Worm (Caenorhabditis elegans) whole organism, L4 larva: Measurements from ENCODE around the gene K08C7.7.
A peak's percentile ranks its signal among the peaks of the same experiment; 100 is the strongest.
"Not testable (repeated sequence)": the region's sequence is repeated elsewhere in the genome, so short reads cannot be mapped to it uniquely, and the experiment has no call there.

Source experiments
- D1046.2 ChIP-seq: fragments of 200-800 bp; sonication (Bioruptor generic); IDR thresholded peaks from 2 replicates; pipeline ENCODE4 v1.3.6; 2022; ENCODE audit warnings: missing genetic modification characterization, missing compliant biosample characterization
- F26F4.8 ChIP-seq: fragments of 200-800 bp; sonication (Bioruptor generic); conservative IDR thresholded peaks from 2 replicates; pipeline ENCODE4 v1.3.6; 2022; ENCODE audit warnings: missing genetic modification characterization, missing compliant biosample characterization
- F44E2.7 ChIP-seq: fragments of 200-800 bp; sonication (Bioruptor generic); IDR thresholded peaks from 2 replicates; pipeline ENCODE4 v2.1.2; 2022; ENCODE audit warnings: missing genetic modification characterization, missing compliant biosample characterization
- T26A8.4 ChIP-seq: fragments of 200-800 bp; sonication (Bioruptor generic); IDR thresholded peaks from 2 replicates; pipeline ENCODE4 v1.3.6; 2022; ENCODE audit warnings: missing genetic modification characterization, missing compliant biosample characterization
- Y105C5A.15 ChIP-seq: fragments of 200-800 bp; sonication (Bioruptor generic); IDR thresholded peaks from 2 replicates; pipeline ENCODE4 v1.3.6; 2022; ENCODE audit warnings: missing genetic modification characterization, missing compliant biosample characterization
- Y48G9A.11 ChIP-seq: fragments of 200-800 bp; sonication (Bioruptor generic); IDR thresholded peaks from 2 replicates; pipeline ENCODE4 v1.3.6; 2022; ENCODE audit warnings: missing genetic modification reagents, missing genetic modification characterization, missing compliant biosample characterization
- aha-1 ChIP-seq: fragments of 150-350 bp; peaks from one replicate; lab custom pipeline; 2014; ENCODE audit warnings: missing biosample characterization, missing genetic modification characterization
- arid-1 ChIP-seq: fragments of 200-800 bp; sonication (Bioruptor generic); conservative IDR thresholded peaks from 2 replicates; pipeline ENCODE4 v1.3.6; 2022; ENCODE audit warnings: missing genetic modification reagents, missing genetic modification characterization, missing compliant biosample characterization
- ceh-44 ChIP-seq: fragments of 200-800 bp; sonication (Bioruptor generic); IDR thresholded peaks from 2 replicates; pipeline ENCODE4 v1.3.6; 2022; ENCODE audit warnings: missing genetic modification reagents, missing genetic modification characterization, missing compliant biosample characterization
- ctbp-1 ChIP-seq: fragments of 200-800 bp; sonication (Bioruptor generic); IDR thresholded peaks from 2 replicates; pipeline ENCODE4 v1.3.6; 2022; ENCODE audit warnings: missing genetic modification reagents, missing genetic modification characterization, missing compliant biosample characterization
- daf-16 ChIP-seq, 3 experiments: sonication (generic microtip); optimal IDR thresholded peaks; 2 replicates each; lab custom pipeline; 2016 to 2017; ENCODE audit warnings: missing genetic modification characterization in 3 of 3, missing genetic modification reagents in 3 of 3, mild to moderate bottlenecking in 2 of 3, missing compliant biosample characterization in 2 of 3, missing biosample characterization in 1 of 3, moderate library complexity in 1 of 3
- dmd-6 ChIP-seq: fragments of 200-800 bp; sonication (Bioruptor generic); IDR thresholded peaks from 2 replicates; pipeline ENCODE4 v1.3.6; 2022; ENCODE audit warnings: missing genetic modification reagents, missing genetic modification characterization, missing compliant biosample characterization
- dmd-8 ChIP-seq: fragments of 200-800 bp; sonication (Bioruptor generic); IDR thresholded peaks from 2 replicates; pipeline ENCODE4 v1.3.6; 2022; ENCODE audit warnings: missing genetic modification characterization, missing compliant biosample characterization
- dve-1 ChIP-seq: sonication (generic microtip); optimal IDR thresholded peaks from 2 replicates; lab custom pipeline; 2017; ENCODE audit warnings: antibody characterized with exemption, mild to moderate bottlenecking, missing genetic modification characterization, missing compliant biosample characterization; ENCODE audit not compliant: insufficient read depth
- hlh-11 ChIP-seq: fragments of 200-800 bp; sonication (Bioruptor generic); optimal IDR thresholded peaks from 2 replicates; lab custom pipeline; 2018; ENCODE audit warnings: mild to moderate bottlenecking, missing genetic modification characterization, missing compliant biosample characterization
- lim-7 ChIP-seq: fragments of 200-800 bp; sonication (Bioruptor generic); IDR thresholded peaks from 2 replicates; pipeline ENCODE4 v1.3.6; 2022; ENCODE audit warnings: missing genetic modification characterization, missing compliant biosample characterization
- lin-1 ChIP-seq: fragments of 200-800 bp; sonication (Bioruptor generic); IDR thresholded peaks from 2 replicates; pipeline ENCODE4 v1.3.6; 2022; ENCODE audit warnings: missing genetic modification reagents, missing genetic modification characterization, missing compliant biosample characterization
- madf-5 ChIP-seq, 2 experiments: fragments of 200-800 bp; sonication (Bioruptor generic); IDR thresholded peaks; 2 replicates each; pipeline ENCODE4 v1.3.6; 2022; ENCODE audit warnings: missing compliant biosample characterization in 2 of 2, missing genetic modification characterization in 2 of 2
- madf-9 ChIP-seq: fragments of 200-800 bp; sonication (Bioruptor generic); conservative IDR thresholded peaks from 2 replicates; pipeline ENCODE4 v1.3.6; 2022; ENCODE audit warnings: missing genetic modification reagents, missing genetic modification characterization, missing compliant biosample characterization
- mdl-1 ChIP-seq, 2 experiments: fragments of 150-350 bp in 1 of 2; sonication (generic microtip) in 1 of 2; optimal IDR thresholded peaks; 2 replicates each; lab custom pipeline; 2014 to 2017; ENCODE audit warnings: missing biosample characterization in 2 of 2, missing genetic modification characterization in 2 of 2
- mdt-29 ChIP-seq: fragments of 200-800 bp; sonication (Bioruptor generic); IDR thresholded peaks from 2 replicates; pipeline ENCODE4 v1.3.6; 2022; ENCODE audit warnings: missing genetic modification reagents, missing genetic modification characterization, missing compliant biosample characterization
- mxl-2 ChIP-seq: fragments of 200-800 bp; sonication (Bioruptor generic); conservative IDR thresholded peaks from 2 replicates; pipeline ENCODE4 v1.3.6; 2022; ENCODE audit warnings: missing genetic modification reagents, missing genetic modification characterization, missing compliant biosample characterization
- nhr-102 ChIP-seq: sonication (generic microtip); optimal IDR thresholded peaks from 2 replicates; lab custom pipeline; 2016; ENCODE audit warnings: mild to moderate bottlenecking, missing genetic modification characterization, moderate library complexity, missing compliant biosample characterization
- nhr-237 ChIP-seq: sonication (generic microtip); optimal IDR thresholded peaks from 2 replicates; lab custom pipeline; 2017; ENCODE audit warnings: missing biosample characterization, missing genetic modification characterization
- nhr-28 ChIP-seq: fragments of 150-350 bp; optimal IDR thresholded peaks from 2 replicates; lab custom pipeline; 2014; ENCODE audit warnings: missing biosample characterization, missing genetic modification characterization
- nhr-41 ChIP-seq: fragments of 200-800 bp; sonication (Bioruptor generic); IDR thresholded peaks from 2 replicates; pipeline ENCODE4 v1.3.6; 2022; ENCODE audit warnings: missing genetic modification reagents, missing genetic modification characterization, missing compliant biosample characterization
- nhr-77 ChIP-seq: fragments of 150-350 bp; optimal IDR thresholded peaks from 2 replicates; lab custom pipeline; 2014; ENCODE audit warnings: missing biosample characterization, missing genetic modification characterization
- pha-4 ChIP-seq, 2 experiments: fragments of 150-350 bp in 1 of 2; fragments of 200-800 bp in 1 of 2; sonication (Bioruptor generic) in 1 of 2; IDR thresholded peaks in 1 of 2; optimal IDR thresholded peaks in 1 of 2; 2 replicates each; pipeline versions ENCODE4 v1.3.6 to Lab custom; 2014 to 2022; ENCODE audit warnings: missing genetic modification characterization in 2 of 2, missing genetic modification reagents in 2 of 2, missing biosample characterization in 1 of 2, missing compliant biosample characterization in 1 of 2
- php-3 ChIP-seq: fragments of 200-800 bp; sonication (Bioruptor generic); IDR thresholded peaks from 2 replicates; pipeline ENCODE4 v1.3.6; 2022; ENCODE audit warnings: missing genetic modification reagents, missing genetic modification characterization, missing compliant biosample characterization
- pqm-1 ChIP-seq: sonication (generic microtip); optimal IDR thresholded peaks from 2 replicates; lab custom pipeline; 2017; ENCODE audit warnings: missing biosample characterization, missing genetic modification characterization
- saeg-2 ChIP-seq: fragments of 200-800 bp; sonication (Bioruptor generic); IDR thresholded peaks from 2 replicates; pipeline ENCODE4 v1.3.6; 2022; ENCODE audit warnings: missing genetic modification reagents, missing genetic modification characterization, missing compliant biosample characterization
- sdz-12 ChIP-seq: fragments of 200-800 bp; sonication (Bioruptor generic); optimal IDR thresholded peaks from 2 replicates; lab custom pipeline; 2018; ENCODE audit warnings: mild to moderate bottlenecking, missing genetic modification characterization, missing compliant biosample characterization
- snpc-1.2 ChIP-seq: fragments of 200-800 bp; sonication (Bioruptor generic); IDR thresholded peaks from 2 replicates; pipeline ENCODE4 v1.3.6; 2022; ENCODE audit warnings: missing genetic modification reagents, missing genetic modification characterization, missing compliant biosample characterization
- tra-1 ChIP-seq: fragments of 200-800 bp; sonication (Bioruptor generic); IDR thresholded peaks from 2 replicates; pipeline ENCODE4 v1.3.6; 2022; ENCODE audit warnings: missing genetic modification reagents, missing genetic modification characterization, missing compliant biosample characterization
- unc-62 ChIP-seq, 3 experiments: fragments of 150-350 bp in 1 of 3; sonication (generic microtip); optimal IDR thresholded peaks in 2 of 3; peaks in 1 of 3; 1 replicate in 1 of 3; 2 replicates in 2 of 3; lab custom pipeline; 2014 to 2017; ENCODE audit warnings: missing biosample characterization in 3 of 3, missing genetic modification characterization in 3 of 3, missing genetic modification reagents in 3 of 3, missing genotype in 1 of 3
- vab-7 ChIP-seq: fragments of 200-800 bp; sonication (Bioruptor generic); IDR thresholded peaks from 2 replicates; pipeline ENCODE4 v1.3.6; 2022; ENCODE audit warnings: missing genetic modification reagents, missing genetic modification characterization, missing compliant biosample characterization
- ztf-11 ChIP-seq: fragments of 150-350 bp; optimal IDR thresholded peaks from 2 replicates; lab custom pipeline; 2014; ENCODE audit warnings: missing biosample characterization, missing genetic modification characterization

K08C7.7 gene

DNA sequence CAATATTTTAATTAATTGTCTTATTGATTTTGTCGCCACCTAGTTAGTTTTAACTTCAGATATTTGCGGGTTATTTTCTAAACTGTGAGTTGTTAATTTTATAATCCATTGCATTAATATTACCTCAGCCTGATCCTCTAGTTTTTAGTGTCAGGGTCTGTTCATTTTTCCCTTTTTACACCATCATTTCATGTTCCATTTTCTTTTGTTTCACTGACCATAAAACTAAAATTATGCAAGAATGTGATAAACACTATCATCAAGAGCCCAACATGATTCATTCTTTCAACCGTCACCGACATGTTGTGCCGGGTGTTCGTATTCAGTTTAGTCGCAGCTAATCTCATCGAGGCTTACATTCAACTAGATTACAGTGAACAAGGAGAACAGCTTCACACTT lies 25.3 kb upstream of the K08C7.7 start, which contains the start of gene F56C4.2:
Gene F56C4.2 (plus strand): TSS at position 301 of the 400 bp plus-strand sequence.
- TF ChIP-seq mdl-1 (tag; optimal IDR thresholded peaks at IDR 0.05; lab: Kevin White, UChicago) (no peak), aha-1 (tag; lab: Kevin White, UChicago) (peak; percentile 65)
- TF ChIP-seq, all 104 proteins: peak for 1

- not testable (repeated sequence) for TF ChIP-seq pha-4 (GFP tag; IDR thresholded peaks at IDR 0.05; lab: Robert Waterston, UW); pha-4 (tag; optimal IDR thresholded peaks at IDR 0.05; lab: Kevin White, UChicago); ztf-11 (tag; lab: Kevin White, UChicago); sdz-12 (GFP tag; lab: Kevin White, UChicago)
Observed at ce11 chrIV:10654047-10654446, 10.2 kb upstream of the K08C7.7 start, which contains the start of gene glb-19. glb-19 (minus strand) TSS chrIV:10654147.

ce11 chrIV:10656770-10657323 lies 7.4 kb upstream of the K08C7.7 start, which contains the start of gene K08C7.1:
K08C7.1 (plus strand) TSS chrIV:10656812.
- TF ChIP-seq daf-16 (GFP tag; optimal IDR thresholded peaks at IDR 0.05; lab: Kevin White, UChicago) (no peak), daf-16 (tag; optimal IDR thresholded peaks at IDR 0.05; lab: Kevin White, UChicago) (peak; percentile 48), ztf-11 (tag; lab: Kevin White, UChicago) (no peak), pqm-1 (peak; percentile 80), unc-62 (GFP tag; optimal IDR thresholded peaks at IDR 0.05 in 1 of 2; lab: Kevin White, UChicago) (peak in 1 of 2 experiments; percentile 89), unc-62 (tag; optimal IDR thresholded peaks at IDR 0.05; lab: Kevin White, UChicago) (no peak), nhr-28 (peak; percentile 40), dve-1 (tag; lab: Kevin White, UChicago) (peak; percentile 35), dmd-6 (GFP tag; lab: Robert Waterston, UW) (peak; percentile 44; the same call in 1 of the 2 replicates), lin-1 (GFP tag; lab: Robert Waterston, UW) (no peak), nhr-237 (tag; lab: Kevin White, UChicago) (no peak), nhr-77 (tag; lab: Kevin White, UChicago) (peak; percentile 21), hlh-11 (tag; lab: Kevin White, UChicago) (peak; percentile 18), nhr-102 (no peak)

DNA sequence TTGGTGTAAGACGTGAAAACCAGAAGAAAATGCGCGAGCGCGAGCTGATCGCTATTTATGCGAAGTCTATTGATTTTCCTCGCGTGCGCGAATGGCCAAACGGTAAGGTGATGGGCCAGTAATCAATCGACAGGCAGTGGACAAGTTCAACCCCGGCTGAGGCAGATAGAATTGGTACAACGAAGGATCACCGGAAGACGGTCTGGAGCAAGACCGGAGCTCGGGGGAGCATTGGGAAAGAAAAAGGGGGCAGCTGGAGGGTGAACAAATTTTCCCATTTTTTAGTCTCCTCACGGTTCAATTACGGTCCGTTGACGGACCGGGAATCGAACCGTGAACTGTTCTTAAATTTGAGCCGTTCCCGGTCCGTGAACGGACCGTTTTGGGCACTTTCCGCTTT lies 5.9 kb upstream of the K08C7.7 start:
- peak; percentile 71 for TF ChIP-seq ceh-44 (GFP tag; lab: Robert Waterston, UW)
- TF ChIP-seq tra-1, result peak; percentile 70
- TF ChIP-seq dmd-6 (GFP tag; lab: Robert Waterston, UW), result 0 out of 2 replicates have a peak, but pooled peaks have one; percentile 13
- peak; percentile 61; the same call in 1 of the 2 replicates for TF ChIP-seq pha-4 (GFP tag; IDR thresholded peaks at IDR 0.05; lab: Robert Waterston, UW)
- TF ChIP-seq pha-4 (tag; optimal IDR thresholded peaks at IDR 0.05; lab: Kevin White, UChicago), result not testable (repeated sequence)
- peak; percentile 83; the same call in 1 of the 2 replicates for TF ChIP-seq F44E2.7 (GFP tag; lab: Robert Waterston, UW)
- TF ChIP-seq Y105C5A.15 (GFP tag; lab: Robert Waterston, UW), result peak; percentile 80
- 0 out of 2 replicates have a peak, but pooled peaks have one; percentile 42 for TF ChIP-seq php-3 (GFP tag; lab: Robert Waterston, UW)
- TF ChIP-seq T26A8.4, result peak; percentile 66
- peak; percentile 83 for TF ChIP-seq F26F4.8 (GFP tag; lab: Robert Waterston, UW)
- peak; percentile 65 for TF ChIP-seq vab-7 (GFP tag; lab: Robert Waterston, UW)
- TF ChIP-seq arid-1 (GFP tag; lab: Robert Waterston, UW), result peak; percentile 85
- 0 out of 2 replicates have a peak, but pooled peaks have one; percentile 70 for TF ChIP-seq D1046.2
- peak; percentile 80; the same call in 1 of the 2 replicates for TF ChIP-seq nhr-41 (GFP tag; lab: Robert Waterston, UW)
- TF ChIP-seq mxl-2 (GFP tag; lab: Robert Waterston, UW), result peak; percentile 51; the same call in 1 of the 2 replicates
- TF ChIP-seq lin-1 (GFP tag; lab: Robert Waterston, UW), result 0 out of 2 replicates have a peak, but pooled peaks have one; percentile 40
- peak; percentile 71 for TF ChIP-seq lim-7 (GFP tag; lab: Robert Waterston, UW)
- 0 out of 2 replicates have a peak, but pooled peaks have one; percentile 37 for TF ChIP-seq mdt-29 (GFP tag; lab: Robert Waterston, UW)
- 0 out of 4 replicates have a peak, but pooled peaks of 1 of the 2 experiments have one; percentile 42 for TF ChIP-seq madf-5 (GFP tag; IDR thresholded peaks at IDR 0.05; lab: Robert Waterston, UW)
- TF ChIP-seq Y48G9A.11 (GFP tag; lab: Robert Waterston, UW), result peak; percentile 65
- 0 out of 2 replicates have a peak, but pooled peaks have one; percentile 18 for TF ChIP-seq madf-9 (GFP tag; lab: Robert Waterston, UW)
- 0 out of 2 replicates have a peak, but pooled peaks have one; percentile 35 for TF ChIP-seq saeg-2 (GFP tag; lab: Robert Waterston, UW)
- TF ChIP-seq ctbp-1, result peak; percentile 78
- TF ChIP-seq snpc-1.2 (GFP tag; lab: Robert Waterston, UW), result peak; percentile 94
- peak; percentile 97 for TF ChIP-seq dmd-8 (GFP tag; lab: Robert Waterston, UW)
